Fruit fly (Drosophila melanogaster): ENCODE measurements around the gene CG17477.

Gene CG17477

DNA sequence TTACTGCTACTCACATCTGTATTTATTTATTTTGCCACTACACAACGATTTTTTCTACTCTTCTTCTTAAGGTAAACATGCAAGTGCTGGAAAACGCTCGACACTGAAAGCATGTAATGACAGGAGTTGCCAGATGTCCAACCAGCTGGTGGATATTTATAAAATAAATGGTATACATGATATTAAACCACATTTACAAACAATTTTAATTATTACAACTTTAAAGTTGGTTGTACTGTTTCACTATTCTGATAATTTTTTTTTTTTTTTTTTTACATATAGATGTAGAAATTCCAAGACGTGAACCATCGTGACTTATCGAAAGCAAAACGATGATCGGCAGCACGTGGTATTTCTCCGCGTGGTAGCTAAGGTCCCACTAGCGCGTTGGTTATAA, 46.9 kb downstream of the CG17477 start, which contains the start of the genes Keap1 and kuk (continued):
- TF ChIP-seq ems (GFP tag; optimal IDR thresholded peaks at IDR 0.05) (peak; percentile 47), da (GFP tag; optimal IDR thresholded peaks at IDR 0.05) (peak; percentile 3), jumu (GFP tag; optimal IDR thresholded peaks at IDR 0.05) (peak; percentile 21), her (GFP tag; optimal IDR thresholded peaks at IDR 0.05) (peak; percentile 29), Poxn (GFP tag; IDR thresholded peaks at IDR 0.05) (no peak), CG10321 (GFP tag; IDR thresholded peaks at IDR 0.05) (no peak), CG13424 (tag; optimal IDR thresholded peaks at IDR 0.05) (peak; percentile 19), CG11398 (GFP tag; optimal IDR thresholded peaks at IDR 0.05) (no peak), zfh1 (GFP tag; IDR thresholded peaks at IDR 0.05) (peak; percentile 63; the same call in 1 of the 3 replicates), p53 (GFP tag; optimal IDR thresholded peaks at IDR 0.05) (no peak), ac (GFP tag; optimal IDR thresholded peaks at IDR 0.05) (no peak), ci (GFP tag; IDR thresholded peaks at IDR 0.05) (peak; percentile 64), MBD-R2 (GFP tag; IDR thresholded peaks at IDR 0.05) (peak; percentile 42), yki (optimal IDR thresholded peaks at IDR 0.05) (no peak), br (optimal IDR thresholded peaks at IDR 0.05) (no peak), seq (GFP tag; IDR thresholded peaks at IDR 0.05) (0 out of 2 replicates have a peak, but pooled peaks have one; percentile 0), h (optimal IDR thresholded peaks at IDR 0.05) (no peak), CG7556 (GFP tag; optimal IDR thresholded peaks at IDR 0.05) (no peak), fd96Cb (tag; optimal IDR thresholded peaks at IDR 0.05) (no peak), vfl (GFP tag; optimal IDR thresholded peaks at IDR 0.05) (peak; percentile 24), Sox100B (GFP tag; optimal IDR thresholded peaks at IDR 0.05) (no peak), CG4360 (GFP tag; IDR thresholded peaks at IDR 0.05) (no peak), CG11723 (GFP tag; optimal IDR thresholded peaks at IDR 0.05) (no peak), CTCF (GFP tag; optimal IDR thresholded peaks at IDR 0.05) (peak; percentile 51), nerfin-2 (GFP tag; IDR thresholded peaks at IDR 0.05; ENCODE audit: partially characterized antibody) (no peak), sqz (GFP tag; optimal IDR thresholded peaks at IDR 0.05) (peak; percentile 48), CG18599 (GFP tag; optimal IDR thresholded peaks at IDR 0.05) (peak; percentile 43), Oaz (GFP tag; IDR thresholded peaks at IDR 0.05) (no peak), Spps (tag; optimal IDR thresholded peaks at IDR 0.05) (no peak), CG10979 (tag; optimal IDR thresholded peaks at IDR 0.05) (no peak), lilli (GFP tag; optimal IDR thresholded peaks at IDR 0.05) (peak; percentile 79), chinmo (GFP tag; IDR thresholded peaks at IDR 0.05; ENCODE audit: partially characterized antibody) (no peak), CG10959 (GFP tag; IDR thresholded peaks at IDR 0.05) (no peak), gsb-n (tag; optimal IDR thresholded peaks at IDR 0.05) (peak; percentile 56), Atf-2 (GFP tag; optimal IDR thresholded peaks at IDR 0.05) (peak; percentile 27), sr (GFP tag; IDR thresholded peaks at IDR 0.05) (no peak), gfzf (GFP tag; optimal IDR thresholded peaks at IDR 0.05) (peak; percentile 94), eyg (GFP tag; optimal IDR thresholded peaks at IDR 0.05) (peak; percentile 58), Sry-δ (GFP tag; optimal IDR thresholded peaks at IDR 0.05) (peak; percentile 73), CG14014 (GFP tag; IDR thresholded peaks at IDR 0.05) (peak; percentile 51), CG13287 (GFP tag; IDR thresholded peaks at IDR 0.05; ENCODE audit: partially characterized antibody) (peak; percentile 91), trem (tag; optimal IDR thresholded peaks at IDR 0.05) (peak; percentile 86), CG3163 (GFP tag; optimal IDR thresholded peaks at IDR 0.05) (peak; percentile 46), CG15514 (GFP tag; optimal IDR thresholded peaks at IDR 0.05) (peak; percentile 74), sima (GFP tag; optimal IDR thresholded peaks at IDR 0.05) (no peak), CG7987 (GFP tag; optimal IDR thresholded peaks at IDR 0.05) (no peak)

All from whole organism, embryonic.